Fruit fly (Drosophila melanogaster) whole organism, embryonic: ENCODE measurements around the gene CG13314.

Experiments
- CG10543 ChIP-seq: fragments of 200-800 bp; sonication (Bioruptor generic); optimal IDR thresholded peaks from 3 replicates; lab custom pipeline; 2017; ENCODE audit warnings: missing biosample characterization, mild to moderate bottlenecking, missing genetic modification characterization, moderate library complexity
- CG11247 ChIP-seq: fragments of 200-800 bp; sonication (Bioruptor generic); IDR thresholded peaks from 2 replicates; pipeline ENCODE4 v1.3.6; 2022; ENCODE audit warnings: missing biosample characterization, missing genetic modification characterization
- CG11695 ChIP-seq: fragments of 200-800 bp; sonication (Bioruptor generic); IDR thresholded peaks from 3 replicates; pipeline ENCODE4 v1.3.6; 2022; ENCODE audit warnings: missing biosample characterization, missing genetic modification characterization
- CG13775 ChIP-seq: fragments of 200-800 bp; sonication (Bioruptor generic); optimal IDR thresholded peaks from 3 replicates; lab custom pipeline; 2017; ENCODE audit warnings: missing biosample characterization, mild to moderate bottlenecking, missing genetic modification characterization
- CG14860 ChIP-seq: fragments of 200-800 bp; sonication (Bioruptor generic); IDR thresholded peaks from 3 replicates; pipeline ENCODE4 v1.3.6; 2022; ENCODE audit warnings: missing biosample characterization, missing genetic modification characterization; ENCODE audit not compliant: partially characterized antibody
- CG15011 ChIP-seq: fragments of 200-800 bp; sonication (Bioruptor generic); optimal IDR thresholded peaks from 3 replicates; lab custom pipeline; 2018; ENCODE audit warnings: missing biosample characterization, mild to moderate bottlenecking, missing genetic modification characterization
- CG15514 ChIP-seq: fragments of 200-800 bp; sonication (Bioruptor generic); optimal IDR thresholded peaks from 3 replicates; lab custom pipeline; 2017; ENCODE audit warnings: missing biosample characterization, missing genetic modification characterization, mild to moderate bottlenecking, moderate library complexity, missing genetic modification reagents
- CG16815 ChIP-seq: fragments of 200-800 bp; sonication (Bioruptor generic); optimal IDR thresholded peaks from 3 replicates; lab custom pipeline; 2017; ENCODE audit warnings: missing biosample characterization, mild to moderate bottlenecking, missing genetic modification characterization
- CG17385 ChIP-seq: fragments of 200-800 bp; sonication (Bioruptor generic); optimal IDR thresholded peaks from 3 replicates; lab custom pipeline; 2018; ENCODE audit warnings: missing biosample characterization, mild to moderate bottlenecking, missing genetic modification characterization
- CG33213 ChIP-seq: fragments of 200-800 bp; sonication (Bioruptor generic); optimal IDR thresholded peaks from 3 replicates; lab custom pipeline; 2016; ENCODE audit warnings: missing biosample characterization, missing genetic modification characterization
- CG34422 ChIP-seq: fragments of 200-800 bp; sonication (Bioruptor generic); IDR thresholded peaks from 3 replicates; pipeline ENCODE4 v1.3.6; 2022; ENCODE audit warnings: missing biosample characterization, missing genetic modification characterization
- CG4730 ChIP-seq: fragments of 200-800 bp; sonication (Bioruptor generic); IDR thresholded peaks from 2 replicates; pipeline ENCODE4 v1.3.6; 2022; ENCODE audit warnings: missing biosample characterization, missing genetic modification characterization
- CG6175 ChIP-seq: fragments of 200-800 bp; sonication (Bioruptor generic); IDR thresholded peaks from 3 replicates; pipeline ENCODE4 v1.3.6; 2022; ENCODE audit warnings: missing biosample characterization, missing genetic modification characterization
- CG6765 ChIP-seq: fragments of 200-800 bp; sonication (Bioruptor generic); optimal IDR thresholded peaks from 3 replicates; lab custom pipeline; 2017; ENCODE audit warnings: missing biosample characterization, mild to moderate bottlenecking, missing genetic modification characterization
- CG7556 ChIP-seq: fragments of 200-800 bp; sonication (Bioruptor generic); optimal IDR thresholded peaks from 2 replicates; lab custom pipeline; 2017; ENCODE audit warnings: missing biosample characterization, mild to moderate bottlenecking, missing genetic modification characterization
- CG8281 ChIP-seq: fragments of 200-800 bp; sonication (Bioruptor generic); optimal IDR thresholded peaks from 2 replicates; lab custom pipeline; 2018; ENCODE audit warnings: missing biosample characterization, mild to moderate bottlenecking, missing genetic modification characterization, moderate library complexity
- CG9797 ChIP-seq: fragments of 200-800 bp; sonication (Bioruptor generic); optimal IDR thresholded peaks from 3 replicates; lab custom pipeline; 2018; ENCODE audit warnings: missing biosample characterization, mild to moderate bottlenecking, missing genetic modification characterization
- Camta ChIP-seq: fragments of 200-800 bp; sonication (Bioruptor generic); optimal IDR thresholded peaks from 2 replicates; lab custom pipeline; 2016; ENCODE audit warnings: missing biosample characterization, missing genetic modification characterization
- Dad ChIP-seq: fragments of 200-800 bp; sonication (Bioruptor generic); optimal IDR thresholded peaks from 3 replicates; lab custom pipeline; 2016; ENCODE audit warnings: missing biosample characterization, missing genetic modification characterization
- Drgx ChIP-seq: fragments of 200-800 bp; sonication (Bioruptor generic); IDR thresholded peaks from 2 replicates; pipeline ENCODE4 v1.3.6; 2022; ENCODE audit warnings: missing biosample characterization, missing genetic modification characterization
- Fer2 ChIP-seq: fragments of 200-800 bp; sonication (Bioruptor generic); optimal IDR thresholded peaks from 2 replicates; lab custom pipeline; 2018; ENCODE audit warnings: missing biosample characterization, mild to moderate bottlenecking, missing genetic modification characterization, moderate library complexity
- Hsf ChIP-seq: fragments of 200-800 bp; sonication (Bioruptor generic); optimal IDR thresholded peaks from 3 replicates; lab custom pipeline; 2016; ENCODE audit warnings: missing biosample characterization, missing genetic modification characterization
- Meics ChIP-seq: fragments of 200-800 bp; sonication (Bioruptor generic); optimal IDR thresholded peaks from 2 replicates; lab custom pipeline; 2017; ENCODE audit warnings: missing biosample characterization, mild to moderate bottlenecking, missing genetic modification characterization
- NC2β ChIP-seq: fragments of 200-800 bp; sonication (Bioruptor generic); optimal IDR thresholded peaks from 2 replicates; lab custom pipeline; 2016; ENCODE audit warnings: missing biosample characterization, missing genetic modification characterization
- Nf-YB ChIP-seq: fragments of 200-800 bp; sonication (Bioruptor generic); optimal IDR thresholded peaks from 3 replicates; lab custom pipeline; 2019; ENCODE audit warnings: missing biosample characterization, mild to moderate bottlenecking, missing genetic modification characterization, moderate library complexity
- Nf-YC ChIP-seq: fragments of 200-800 bp; optimal IDR thresholded peaks from 3 replicates; lab custom pipeline; 2019; ENCODE audit warnings: missing biosample characterization, mild to moderate bottlenecking, missing genetic modification characterization, moderate library complexity
- Ravus ChIP-seq: fragments of 200-800 bp; sonication (Bioruptor generic); IDR thresholded peaks from 2 replicates; pipeline ENCODE4 v1.3.6; 2022; ENCODE audit warnings: missing biosample characterization, missing genetic modification characterization
- Sry-β ChIP-seq: fragments of 200-800 bp; sonication (Bioruptor generic); optimal IDR thresholded peaks from 2 replicates; lab custom pipeline; 2018; ENCODE audit warnings: missing biosample characterization, mild to moderate bottlenecking, missing genetic modification characterization, moderate library complexity
- Tbp ChIP-seq: fragments of >200 bp; optimal IDR thresholded peaks from 2 replicates; lab custom pipeline; 2018; ENCODE audit warnings: missing biosample characterization, missing genetic modification characterization
- ab ChIP-seq: fragments of 200-800 bp; sonication (Bioruptor generic); optimal IDR thresholded peaks from 2 replicates; lab custom pipeline; 2016; ENCODE audit warnings: missing biosample characterization, missing genetic modification characterization
- bab2 ChIP-seq: fragments of 200-800 bp; sonication (Bioruptor generic); optimal IDR thresholded peaks from 2 replicates; lab custom pipeline; 2016; ENCODE audit warnings: missing biosample characterization, missing genetic modification characterization
- bbx ChIP-seq: fragments of 200-800 bp; sonication (Bioruptor generic); IDR thresholded peaks from 2 replicates; pipeline ENCODE4 v1.3.6; 2022; ENCODE audit warnings: missing biosample characterization, missing genetic modification characterization; ENCODE audit not compliant: partially characterized antibody
- cas ChIP-seq: fragments of 200-800 bp; sonication (Bioruptor generic); IDR thresholded peaks from 2 replicates; pipeline ENCODE4 v1.3.6; 2022; ENCODE audit warnings: missing biosample characterization, missing genetic modification characterization
- cato ChIP-seq: fragments of 200-800 bp; sonication (Bioruptor generic); optimal IDR thresholded peaks from 2 replicates; lab custom pipeline; 2016; ENCODE audit warnings: missing biosample characterization, missing genetic modification characterization, borderline replicate concordance
- danr ChIP-seq: fragments of 200-800 bp; sonication (Bioruptor generic); IDR thresholded peaks from 2 replicates; pipeline ENCODE4 v1.3.6; 2022; ENCODE audit warnings: missing biosample characterization, missing genetic modification characterization
- dati ChIP-seq: fragments of 200-800 bp; sonication (Bioruptor generic); IDR thresholded peaks from 2 replicates; pipeline ENCODE4 v1.3.6; 2022; ENCODE audit warnings: missing biosample characterization, missing genetic modification characterization
- dpn ChIP-seq, 2 experiments: fragments of 200-800 bp; sonication (Bioruptor generic); optimal IDR thresholded peaks; 3 replicates each; lab custom pipeline; 2016; ENCODE audit warnings: missing biosample characterization in 2 of 2, missing genetic modification characterization in 2 of 2
- dysf ChIP-seq: fragments of 200-800 bp; sonication (Bioruptor generic); IDR thresholded peaks from 3 replicates; pipeline ENCODE4 v1.3.6; 2022; ENCODE audit warnings: missing biosample characterization, missing genetic modification characterization
- ewg ChIP-seq: fragments of 200-800 bp; sonication (Bioruptor generic); optimal IDR thresholded peaks from 3 replicates; lab custom pipeline; 2017; ENCODE audit warnings: mild to moderate bottlenecking, missing biosample characterization, missing genetic modification reagents, missing genetic modification characterization
- grau ChIP-seq: fragments of 200-800 bp; optimal IDR thresholded peaks from 3 replicates; lab custom pipeline; 2019; ENCODE audit warnings: missing biosample characterization, mild to moderate bottlenecking, missing genetic modification characterization, moderate library complexity
- hkb ChIP-seq, 2 experiments: fragments of 200-800 bp in 1 of 2; fragments of >200 bp in 1 of 2; sonication (Bioruptor generic) in 1 of 2; IDR thresholded peaks in 1 of 2; optimal IDR thresholded peaks in 1 of 2; 2 replicates each; pipeline versions ENCODE4 v1.3.6 to Lab custom; 2017 to 2022; ENCODE audit warnings: missing biosample characterization in 1 of 2, missing genetic modification characterization in 1 of 2
- kah ChIP-seq: fragments of 200-800 bp; sonication (Bioruptor generic); optimal IDR thresholded peaks from 2 replicates; lab custom pipeline; 2018; ENCODE audit warnings: missing biosample characterization, mild to moderate bottlenecking, missing genetic modification characterization
- onecut ChIP-seq: fragments of 200-800 bp; sonication (Bioruptor generic); IDR thresholded peaks from 2 replicates; pipeline ENCODE4 v1.3.6; 2022; ENCODE audit warnings: missing biosample characterization, missing genetic modification characterization
- peb ChIP-seq: fragments of 200-800 bp; sonication (Bioruptor generic); IDR thresholded peaks from 2 replicates; pipeline ENCODE4 v1.3.6; 2022; ENCODE audit warnings: missing biosample characterization, missing genetic modification characterization
- rib ChIP-seq: fragments of 200-800 bp; sonication (Bioruptor generic); IDR thresholded peaks from 2 replicates; pipeline ENCODE4 v1.3.6; 2022; ENCODE audit warnings: missing biosample characterization, missing genetic modification characterization
- seq ChIP-seq: fragments of 200-800 bp; sonication (Bioruptor generic); IDR thresholded peaks from 2 replicates; pipeline ENCODE4 v1.3.6; 2022; ENCODE audit warnings: missing biosample characterization, missing genetic modification characterization
- sisA ChIP-seq: fragments of 200-800 bp; sonication (Bioruptor generic); IDR thresholded peaks from 2 replicates; pipeline ENCODE4 v1.3.6; 2022; ENCODE audit warnings: missing biosample characterization, missing genetic modification characterization
- sna ChIP-seq: fragments of 200-800 bp; sonication (Bioruptor generic); IDR thresholded peaks from 2 replicates; pipeline ENCODE4 v1.3.6; 2022; ENCODE audit warnings: missing biosample characterization, missing genetic modification characterization; ENCODE audit not compliant: partially characterized antibody
- yki ChIP-seq: fragments of >200 bp; optimal IDR thresholded peaks from 3 replicates; lab custom pipeline; 2018

The CG13314 gene

DNA sequence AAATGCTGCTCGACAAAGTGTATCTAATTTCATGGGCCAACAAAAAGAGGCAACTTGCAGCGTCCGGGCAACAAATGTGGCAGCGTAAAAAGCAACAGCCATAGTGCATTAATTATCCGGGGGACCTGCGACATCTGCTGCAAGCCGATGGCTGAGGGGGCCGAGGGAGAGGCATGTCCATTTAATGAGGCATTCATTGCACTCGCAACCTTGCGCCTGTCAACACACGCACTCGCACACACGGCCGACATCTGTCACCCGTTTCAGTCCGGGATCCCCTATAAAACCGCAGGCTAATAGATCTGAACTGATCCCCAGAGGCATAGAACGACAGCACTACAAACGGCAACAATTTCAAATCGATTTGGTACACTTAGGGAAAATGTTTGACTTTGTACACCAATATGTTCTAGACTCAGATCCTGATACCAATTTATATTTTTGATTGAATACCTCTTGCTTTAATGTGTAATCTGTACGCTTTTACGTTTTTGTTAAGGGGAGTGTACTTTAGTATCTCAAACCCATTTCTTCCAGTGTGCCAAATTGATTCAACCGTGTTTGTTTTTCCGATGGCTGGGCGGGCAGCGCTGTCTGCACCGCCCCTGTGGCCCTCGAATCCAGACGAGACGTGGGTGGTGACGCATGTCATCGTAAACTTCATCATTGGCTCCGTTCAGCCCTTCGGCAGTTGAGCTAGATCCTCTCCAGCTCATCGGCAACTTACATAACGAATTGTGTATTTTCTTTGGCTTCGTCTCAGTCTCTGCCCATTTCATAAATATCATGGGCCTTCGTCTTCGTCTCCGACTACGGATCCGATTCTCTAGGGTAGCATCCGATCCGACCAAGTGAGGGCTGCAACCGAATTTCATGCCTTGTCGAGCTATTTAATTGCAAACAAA is 30.1 kb downstream of the CG13314 start (continued):
- TF ChIP-seq onecut (GFP tag; lab: Robert Waterston, UW), result peak; percentile 71
- no peak for TF ChIP-seq hkb (optimal IDR thresholded peaks at IDR 0.05; lab: Kevin White, UChicago)
- peak; percentile 80 for TF ChIP-seq hkb (GFP tag; IDR thresholded peaks at IDR 0.05; lab: Robert Waterston, UW)
- peak; percentile 84 for TF ChIP-seq sisA (GFP tag; lab: Robert Waterston, UW)
- TF ChIP-seq CG11247 (GFP tag; lab: Robert Waterston, UW), result peak; percentile 71
- TF ChIP-seq danr (GFP tag; lab: Robert Waterston, UW), result peak; percentile 35; the same call in 1 of the 2 replicates
- no peak for TF ChIP-seq bbx (GFP tag; lab: Robert Waterston, UW)
- TF ChIP-seq CG6175 (GFP tag; lab: Robert Waterston, UW), result no peak
- no peak for TF ChIP-seq CG9797 (GFP tag; lab: Kevin White, UChicago)
- peak; percentile 62; the same call in 2 of the 3 replicates for TF ChIP-seq CG11695 (GFP tag; lab: Robert Waterston, UW)
- TF ChIP-seq Sry-β (GFP tag; lab: Kevin White, UChicago), result peak; percentile 20
- TF ChIP-seq Dad (GFP tag; lab: Kevin White, UChicago), result peak; percentile 45
- peak; percentile 76 for TF ChIP-seq CG13775 (GFP tag; lab: Kevin White, UChicago)
- TF ChIP-seq CG33213, result peak; percentile 73
- no peak for TF ChIP-seq yki (lab: Kevin White, UChicago)
- no peak for TF ChIP-seq Nf-YC
- TF ChIP-seq cas (GFP tag; lab: Robert Waterston, UW), result no peak
- TF ChIP-seq CG7556 (GFP tag; lab: Kevin White, UChicago), result peak; percentile 77
- TF ChIP-seq peb (GFP tag; lab: Robert Waterston, UW), result peak; percentile 67; the same call in 1 of the 2 replicates
- TF ChIP-seq CG6765 (GFP tag; lab: Kevin White, UChicago), result no peak
- no peak for TF ChIP-seq rib (GFP tag; lab: Robert Waterston, UW)
- no peak for TF ChIP-seq CG14860 (GFP tag; lab: Robert Waterston, UW)
- TF ChIP-seq CG15514 (GFP tag; lab: Kevin White, UChicago), result no peak
- peak; percentile 85 for TF ChIP-seq Camta (GFP tag; lab: Kevin White, UChicago)
- TF ChIP-seq CG8281, result peak; percentile 57
- no peak for TF ChIP-seq Meics (GFP tag; lab: Kevin White, UChicago)
- no peak for TF ChIP-seq CG15011 (GFP tag; lab: Kevin White, UChicago)
- TF ChIP-seq ab (GFP tag; lab: Kevin White, UChicago), result peak; percentile 16
- TF ChIP-seq Drgx (GFP tag; lab: Robert Waterston, UW), result no peak
- peak; percentile 42 for TF ChIP-seq cato
- no peak for TF ChIP-seq CG10543
- TF ChIP-seq CG17385 (GFP tag; lab: Kevin White, UChicago), result peak; percentile 36
- TF ChIP-seq Hsf (GFP tag; lab: Kevin White, UChicago), result peak; percentile 68
- TF ChIP-seq dysf, result peak; percentile 55; the same call in 1 of the 3 replicates
- TF ChIP-seq dati, result no peak
- TF ChIP-seq sna (GFP tag; lab: Robert Waterston, UW), result no peak
- peak; percentile 90 for TF ChIP-seq bab2 (GFP tag; lab: Kevin White, UChicago)
- 0 out of 2 replicates have a peak, but pooled peaks have one; percentile 17 for TF ChIP-seq seq (GFP tag; lab: Robert Waterston, UW)
- TF ChIP-seq CG34422 (GFP tag; lab: Robert Waterston, UW), result peak; percentile 65; the same call in 1 of the 3 replicates
- no peak for TF ChIP-seq Tbp
- peak; percentile 68 for TF ChIP-seq CG4730 (GFP tag; lab: Robert Waterston, UW)
- TF ChIP-seq CG16815 (GFP tag; lab: Kevin White, UChicago), result peak; percentile 87
- TF ChIP-seq dpn (GFP tag; optimal IDR thresholded peaks at IDR 0.05; lab: Kevin White, UChicago), result peak; percentile 70 to 86
- peak; percentile 36 for TF ChIP-seq ewg (GFP tag; lab: Kevin White, UChicago)
- TF ChIP-seq grau (tag; lab: Kevin White, UChicago), result peak; percentile 68
- TF ChIP-seq Fer2, result no peak
- no peak; the same call in 1 of the 2 replicates for TF ChIP-seq Ravus (GFP tag; lab: Robert Waterston, UW)
- TF ChIP-seq NC2β (GFP tag; lab: Kevin White, UChicago), result peak; percentile 68
- peak; percentile 39 for TF ChIP-seq Nf-YB (GFP tag; lab: Kevin White, UChicago)
- no peak for TF ChIP-seq kah (GFP tag; lab: Kevin White, UChicago)
